Worm (Caenorhabditis elegans) whole organism, young adult: ENCODE results near the gene ttyh-1.

Source experiments
- F57A8.1 ChIP-seq: fragments of 200-800 bp; sonication (Bioruptor generic); optimal IDR thresholded peaks from 2 replicates; lab custom pipeline; 2018; ENCODE audit warnings: mild to moderate bottlenecking, missing genetic modification characterization, moderate library complexity, missing compliant biosample characterization
- ama-1 ChIP-seq, 3 experiments: fragments of 150-350 bp in 1 of 3; sonication (generic microtip) in 2 of 3; optimal IDR thresholded peaks; 2 replicates each; lab custom pipeline; 2014 to 2018; ENCODE audit warnings: missing biosample characterization in 2 of 3, missing genetic modification characterization in 2 of 3, missing genetic modification reagents in 2 of 3
- dpl-1 ChIP-seq: fragments of 150-350 bp; optimal IDR thresholded peaks from 2 replicates; lab custom pipeline; 2014; ENCODE audit warnings: missing biosample characterization, missing genetic modification reagents, missing genetic modification characterization
- egl-44 ChIP-seq: fragments of 200-800 bp; sonication (Bioruptor generic); IDR thresholded peaks from 2 replicates; pipeline ENCODE4 v1.3.6; 2022; ENCODE audit warnings: missing genetic modification reagents, missing genetic modification characterization, missing compliant biosample characterization
- ets-4 ChIP-seq: fragments of 200-800 bp; sonication (Bioruptor generic); optimal IDR thresholded peaks from 2 replicates; lab custom pipeline; 2018; ENCODE audit warnings: mild to moderate bottlenecking, missing genetic modification characterization, missing compliant biosample characterization
- lir-1 ChIP-seq: fragments of 200-800 bp; sonication (Bioruptor generic); conservative IDR thresholded peaks from 2 replicates; pipeline ENCODE4 v1.3.6; 2022; ENCODE audit warnings: missing genetic modification reagents, missing genetic modification characterization, missing compliant biosample characterization
- nfya-1 ChIP-seq: sonication (generic microtip); optimal IDR thresholded peaks from 2 replicates; lab custom pipeline; 2017; ENCODE audit warnings: antibody characterized with exemption, missing compliant biosample characterization, missing genetic modification characterization, borderline replicate concordance; ENCODE audit not compliant: insufficient read depth
- nhr-90 ChIP-seq: sonication (generic microtip); optimal IDR thresholded peaks from 2 replicates; lab custom pipeline; 2016; ENCODE audit warnings: missing genotype, mild to moderate bottlenecking, missing genetic modification characterization, missing compliant biosample characterization
- rec-8 ChIP-seq, 2 experiments: sonication (generic microtip); optimal IDR thresholded peaks; 2 replicates each; lab custom pipeline; 2016; ENCODE audit warnings: mild to moderate bottlenecking in 2 of 2, missing genetic modification characterization in 2 of 2, missing genetic modification reagents in 2 of 2, missing genotype in 2 of 2, missing biosample characterization in 1 of 2, missing compliant biosample characterization in 1 of 2, moderate library complexity in 1 of 2
- ztf-6 ChIP-seq: fragments of 200-800 bp; sonication (Bioruptor generic); IDR thresholded peaks from 2 replicates; pipeline ENCODE4 v1.3.6; 2022; ENCODE audit warnings: missing genetic modification reagents, missing genetic modification characterization, missing compliant biosample characterization

ce11 chrX:11367640-11368039 is 877 bp upstream of the ttyh-1 start:
- TF ChIP-seq dpl-1 (GFP tag; lab: Kevin White, UChicago), result no peak
- no peak for TF ChIP-seq nhr-90 (tag; lab: Kevin White, UChicago)
- no peak for TF ChIP-seq lir-1 (GFP tag; lab: Robert Waterston, UW)
- no peak for TF ChIP-seq nfya-1 (tag; lab: Kevin White, UChicago)
- no peak for TF ChIP-seq ama-1 (optimal IDR thresholded peaks at IDR 0.05; lab: Kevin White, UChicago)
- TF ChIP-seq ama-1 (GFP tag; optimal IDR thresholded peaks at IDR 0.05; lab: Kevin White, UChicago), result no peak
- no peak for TF ChIP-seq ets-4 (GFP tag; lab: Kevin White, UChicago)
- TF ChIP-seq rec-8 (tag; optimal IDR thresholded peaks at IDR 0.05; lab: Kevin White, UChicago), result no peak
- TF ChIP-seq egl-44, result no peak
- TF ChIP-seq ztf-6 (GFP tag; lab: Robert Waterston, UW), result no peak
- no peak for TF ChIP-seq F57A8.1
